Worm (Caenorhabditis elegans) whole organism, L2 larva: ENCODE data around the gene F09C6.12.
A peak's percentile ranks its signal among the peaks of the same experiment; 100 is the strongest.

Experiments
- F13H6.1 ChIP-seq: sonication (generic microtip); optimal IDR thresholded peaks from 2 replicates; lab custom pipeline; 2016; ENCODE audit warnings: missing genetic modification characterization, missing compliant biosample characterization
- Y55F3AM.14 ChIP-seq: fragments of 200-800 bp; sonication (Bioruptor generic); optimal IDR thresholded peaks from 2 replicates; lab custom pipeline; 2018; ENCODE audit warnings: mild to moderate bottlenecking, missing genetic modification characterization, missing compliant biosample characterization
- alr-1 ChIP-seq: fragments of 150-350 bp; optimal IDR thresholded peaks from 2 replicates; lab custom pipeline; 2014; ENCODE audit warnings: missing biosample characterization, missing genetic modification characterization
- aly-2 ChIP-seq: fragments of 150-350 bp; optimal IDR thresholded peaks from 2 replicates; lab custom pipeline; 2014; ENCODE audit warnings: missing biosample characterization, missing genetic modification characterization
- ama-1 ChIP-seq: fragments of 150-350 bp; optimal IDR thresholded peaks from 2 replicates; lab custom pipeline; 2018; ENCODE audit warnings: inconsistent platforms
- blmp-1 ChIP-seq: sonication (generic microtip); optimal IDR thresholded peaks from 2 replicates; lab custom pipeline; 2017; ENCODE audit warnings: missing genetic modification characterization, mild to moderate bottlenecking, missing compliant biosample characterization, antibody characterized with exemption, moderate library complexity; ENCODE audit not compliant: insufficient read depth
- ceh-16 ChIP-seq: fragments of 150-350 bp; optimal IDR thresholded peaks from 2 replicates; lab custom pipeline; 2014; ENCODE audit warnings: missing biosample characterization, missing genetic modification characterization
- elt-1 ChIP-seq: fragments of 150-350 bp; optimal IDR thresholded peaks from 2 replicates; lab custom pipeline; 2014; ENCODE audit warnings: missing biosample characterization, missing genetic modification characterization
- elt-3 ChIP-seq: sonication (generic microtip); optimal IDR thresholded peaks from 2 replicates; lab custom pipeline; 2017; ENCODE audit warnings: missing biosample characterization, missing genetic modification characterization
- fos-1 ChIP-seq: fragments of 150-350 bp; optimal IDR thresholded peaks from 2 replicates; lab custom pipeline; 2014; ENCODE audit warnings: missing biosample characterization, missing genetic modification characterization
- gmeb-1 ChIP-seq: fragments of 150-350 bp; optimal IDR thresholded peaks from 2 replicates; lab custom pipeline; 2014; ENCODE audit warnings: missing biosample characterization, missing genetic modification characterization
- lin-11 ChIP-seq: fragments of 150-350 bp; sonication (generic microtip); optimal IDR thresholded peaks from 2 replicates; lab custom pipeline; 2014; ENCODE audit warnings: missing biosample characterization, missing genetic modification characterization, inconsistent platforms, mixed read lengths
- lin-13 ChIP-seq: fragments of 150-350 bp; optimal IDR thresholded peaks from 2 replicates; lab custom pipeline; 2014; ENCODE audit warnings: missing biosample characterization, missing genetic modification reagents, missing genetic modification characterization
- lin-39 ChIP-seq: fragments of 150-350 bp; optimal IDR thresholded peaks from 2 replicates; lab custom pipeline; 2014; ENCODE audit warnings: missing biosample characterization, missing genetic modification reagents, missing genetic modification characterization
- lsy-2 ChIP-seq, 2 experiments: fragments of 150-350 bp in 1 of 2; sonication (generic microtip) in 1 of 2; optimal IDR thresholded peaks; 2 replicates each; lab custom pipeline; 2014 to 2017; ENCODE audit warnings: missing biosample characterization in 2 of 2, missing genetic modification characterization in 2 of 2
- mab-5 ChIP-seq: fragments of 150-350 bp; optimal IDR thresholded peaks from 2 replicates; lab custom pipeline; 2014; ENCODE audit warnings: missing biosample characterization, missing genetic modification characterization
- mdl-1 ChIP-seq, 2 experiments: fragments of 150-350 bp in 1 of 2; sonication (generic microtip) in 1 of 2; optimal IDR thresholded peaks; 2 replicates each; lab custom pipeline; 2017; ENCODE audit warnings: missing biosample characterization in 2 of 2, missing genetic modification characterization in 2 of 2
- nhr-10 ChIP-seq: sonication (generic microtip); optimal IDR thresholded peaks from 2 replicates; lab custom pipeline; 2017; ENCODE audit warnings: missing biosample characterization, missing genetic modification characterization
- nhr-11 ChIP-seq: fragments of 150-350 bp; optimal IDR thresholded peaks from 2 replicates; lab custom pipeline; 2014; ENCODE audit warnings: missing biosample characterization, missing genetic modification characterization
- nhr-12 ChIP-seq: fragments of 150-350 bp; optimal IDR thresholded peaks from 2 replicates; lab custom pipeline; 2014; ENCODE audit warnings: missing biosample characterization, missing genetic modification characterization
- nhr-21 ChIP-seq: fragments of 150-350 bp; optimal IDR thresholded peaks from 2 replicates; lab custom pipeline; 2014; ENCODE audit warnings: missing biosample characterization, missing genetic modification characterization
- nhr-25 ChIP-seq: fragments of 150-350 bp; sonication (generic microtip); optimal IDR thresholded peaks from 3 replicates; lab custom pipeline; 2014; ENCODE audit warnings: missing biosample characterization, missing genetic modification characterization
- nhr-6 ChIP-seq: fragments of 150-350 bp; optimal IDR thresholded peaks from 2 replicates; lab custom pipeline; 2014; ENCODE audit warnings: missing biosample characterization, missing genetic modification characterization
- nhr-77 ChIP-seq: fragments of 150-350 bp; optimal IDR thresholded peaks from 2 replicates; lab custom pipeline; 2014; ENCODE audit warnings: missing biosample characterization, missing genetic modification characterization
- peb-1 ChIP-seq: fragments of 150-350 bp; optimal IDR thresholded peaks from 2 replicates; lab custom pipeline; 2014; ENCODE audit warnings: missing biosample characterization, missing genetic modification characterization
- sem-4 ChIP-seq: fragments of 150-350 bp; optimal IDR thresholded peaks from 2 replicates; lab custom pipeline; 2014; ENCODE audit warnings: missing biosample characterization, missing genetic modification reagents, missing genetic modification characterization
- skn-1 ChIP-seq: sonication (generic microtip); optimal IDR thresholded peaks from 2 replicates; lab custom pipeline; 2017; ENCODE audit warnings: missing biosample characterization, missing genetic modification characterization
- sma-3 ChIP-seq: sonication (generic microtip); optimal IDR thresholded peaks from 2 replicates; lab custom pipeline; 2016; ENCODE audit warnings: missing genetic modification reagents, missing genetic modification characterization, missing compliant biosample characterization
- sma-9 ChIP-seq, 2 experiments: fragments of 150-350 bp in 1 of 2; sonication (generic microtip) in 1 of 2; optimal IDR thresholded peaks; 2 replicates each; lab custom pipeline; 2014 to 2016; ENCODE audit warnings: missing genetic modification characterization in 2 of 2, mild to moderate bottlenecking in 1 of 2, missing biosample characterization in 1 of 2, missing compliant biosample characterization in 1 of 2, missing genetic modification reagents in 1 of 2, moderate library complexity in 1 of 2
- snpc-4 ChIP-seq: fragments of 150-350 bp; optimal IDR thresholded peaks from 2 replicates; lab custom pipeline; 2014; ENCODE audit warnings: missing biosample characterization, missing genetic modification characterization
- unc-39 ChIP-seq: fragments of 150-350 bp; optimal IDR thresholded peaks from 2 replicates; lab custom pipeline; 2014; ENCODE audit warnings: missing biosample characterization, missing genetic modification characterization
- unc-55 ChIP-seq: fragments of 150-350 bp; sonication (generic microtip); optimal IDR thresholded peaks from 3 replicates; lab custom pipeline; 2014; ENCODE audit warnings: missing biosample characterization, missing genetic modification reagents, missing genetic modification characterization
- unc-62 ChIP-seq: fragments of 150-350 bp; optimal IDR thresholded peaks from 2 replicates; lab custom pipeline; 2014; ENCODE audit warnings: missing biosample characterization, missing genetic modification reagents, missing genetic modification characterization
- ztf-1 ChIP-seq: fragments of 200-800 bp; sonication (Bioruptor generic); conservative IDR thresholded peaks from 2 replicates; pipeline ENCODE4 v1.3.6; 2022; ENCODE audit warnings: missing genetic modification characterization, missing compliant biosample characterization
- ztf-11 ChIP-seq: sonication (generic microtip); optimal IDR thresholded peaks from 2 replicates; lab custom pipeline; 2017; ENCODE audit warnings: missing biosample characterization, missing genetic modification characterization
- ztf-4 ChIP-seq: fragments of 150-350 bp; optimal IDR thresholded peaks from 2 replicates; lab custom pipeline; 2014; ENCODE audit warnings: missing biosample characterization, missing genetic modification characterization

Gene F09C6.12

ce11 chrV:16838435-16838834, 44.2 kb upstream of the F09C6.12 start:
- no peak for TF ChIP-seq skn-1 (tag; lab: Kevin White, UChicago)
- no peak for TF ChIP-seq mdl-1 (tag; optimal IDR thresholded peaks at IDR 0.05; lab: Kevin White, UChicago)
- TF ChIP-seq mab-5 = no peak
- TF ChIP-seq nhr-25 (tag; lab: Kevin White, UChicago) = no peak
- no peak for TF ChIP-seq blmp-1 (tag; lab: Kevin White, UChicago)
- TF ChIP-seq peb-1 (tag; lab: Kevin White, UChicago) = no peak
- no peak for TF ChIP-seq alr-1

ce11 chrV:16840283-16840682, 42.4 kb upstream of the F09C6.12 start:
- peak; percentile 50 for TF ChIP-seq sma-9 (GFP tag; optimal IDR thresholded peaks at IDR 0.05; lab: Kevin White, UChicago)
- no peak for TF ChIP-seq sma-9 (tag; optimal IDR thresholded peaks at IDR 0.05; lab: Kevin White, UChicago)
- TF ChIP-seq lin-11 (tag; lab: Kevin White, UChicago) = no peak
- TF ChIP-seq elt-1 (tag; lab: Kevin White, UChicago) = no peak
- no peak for TF ChIP-seq snpc-4 (tag; lab: Kevin White, UChicago)
- TF ChIP-seq ztf-1 (GFP tag; lab: Robert Waterston, UW) = no peak
- TF ChIP-seq nhr-12 = no peak
- peak; percentile 76 for TF ChIP-seq fos-1 (tag; lab: Kevin White, UChicago)
- no peak for TF ChIP-seq nhr-6 (tag; lab: Kevin White, UChicago)
- no peak for TF ChIP-seq gmeb-1 (tag; lab: Kevin White, UChicago)
- TF ChIP-seq nhr-77 = no peak
- TF ChIP-seq aly-2 = no peak

- TF ChIP-seq sma-9 (GFP tag; optimal IDR thresholded peaks at IDR 0.05; lab: Kevin White, UChicago) = no peak
- no peak for TF ChIP-seq sma-9 (tag; optimal IDR thresholded peaks at IDR 0.05; lab: Kevin White, UChicago)
- TF ChIP-seq ama-1 = no peak
- TF ChIP-seq skn-1 (tag; lab: Kevin White, UChicago) = no peak
- no peak for TF ChIP-seq ztf-1 (GFP tag; lab: Robert Waterston, UW)
- no peak for TF ChIP-seq lsy-2 (tag; optimal IDR thresholded peaks at IDR 0.05; lab: Kevin White, UChicago)
- no peak for TF ChIP-seq lin-39 (tag; lab: Kevin White, UChicago)
- no peak for TF ChIP-seq nhr-10 (tag; lab: Kevin White, UChicago)
- TF ChIP-seq unc-39 (tag; lab: Kevin White, UChicago) = no peak
- TF ChIP-seq unc-62 = no peak
- TF ChIP-seq lin-11 (tag; lab: Kevin White, UChicago) = no peak
- TF ChIP-seq unc-55 (GFP tag; lab: Kevin White, UChicago) = no peak
- TF ChIP-seq sem-4 (tag; lab: Kevin White, UChicago) = no peak
- TF ChIP-seq Y55F3AM.14 (GFP tag; lab: Kevin White, UChicago) = no peak
- no peak for TF ChIP-seq nhr-25 (tag; lab: Kevin White, UChicago)
- TF ChIP-seq sma-3 = no peak
- TF ChIP-seq ztf-4 (tag; lab: Kevin White, UChicago) = no peak
- TF ChIP-seq elt-3 (tag; lab: Kevin White, UChicago) = no peak
- TF ChIP-seq ztf-11 (tag; lab: Kevin White, UChicago) = no peak
- no peak for TF ChIP-seq nhr-21 (tag; lab: Kevin White, UChicago)
- no peak for TF ChIP-seq mab-5
Observed at ce11 chrV:16840961-16841360, 41.7 kb upstream of the F09C6.12 start, which contains the start of gene clec-40. TSS of gene clec-40 (minus strand) at chrV:16841061.

- TF ChIP-seq nhr-25 (tag; lab: Kevin White, UChicago) = no peak
Observed at ce11 chrV:16842941-16843340, 39.7 kb upstream of the F09C6.12 start, which contains the start of gene clec-25. TSS of gene clec-25 (plus strand) at chrV:16843241.

- TF ChIP-seq unc-62 (no peak), F13H6.1 (no peak), nhr-11 (no peak), elt-1 (tag; lab: Kevin White, UChicago) (no peak), ceh-16 (tag; lab: Kevin White, UChicago) (no peak), fos-1 (tag; lab: Kevin White, UChicago) (no peak), ama-1 (no peak), peb-1 (tag; lab: Kevin White, UChicago) (no peak), sma-3 (no peak), lin-13 (GFP tag; lab: Kevin White, UChicago) (no peak), skn-1 (tag; lab: Kevin White, UChicago) (no peak), mab-5 (no peak)
Observed at ce11 chrV:16848498-16848897, 34.2 kb upstream of the F09C6.12 start, which contains the start of the genes clec-36 and clec-26. TSS of gene clec-36 (minus strand) at chrV:16848598. TSS of gene clec-26 (plus strand) at chrV:16848611.
